Fruit fly (Drosophila melanogaster) whole organism, prepupa: ENCODE results near the gene CG3764.

ENCODE experiments used
- Blimp-1 ChIP-seq: fragments of 200-800 bp; sonication (Bioruptor generic); optimal IDR thresholded peaks from 3 replicates; lab custom pipeline; 2017; ENCODE audit warnings: missing biosample characterization, missing genetic modification characterization, mild to moderate bottlenecking, moderate library complexity, missing genetic modification reagents
- CG10631 ChIP-seq: fragments of 200-800 bp; sonication (Bioruptor generic); optimal IDR thresholded peaks from 2 replicates; lab custom pipeline; 2016; ENCODE audit warnings: missing biosample characterization, missing genetic modification characterization
- CG11294 ChIP-seq: fragments of 200-800 bp; sonication (Bioruptor generic); IDR thresholded peaks from 2 replicates; pipeline ENCODE4 v1.3.6; 2022; ENCODE audit warnings: missing biosample characterization, missing genetic modification characterization
- CG11762 ChIP-seq: fragments of 200-800 bp; sonication (Bioruptor generic); optimal IDR thresholded peaks from 3 replicates; lab custom pipeline; 2016; ENCODE audit warnings: missing biosample characterization, missing genetic modification characterization; ENCODE audit not compliant: insufficient read depth
- CG11902 ChIP-seq: fragments of 200-800 bp; sonication (Bioruptor generic); optimal IDR thresholded peaks from 3 replicates; lab custom pipeline; 2016; ENCODE audit warnings: missing biosample characterization, missing genetic modification characterization
- CG1621 ChIP-seq: fragments of 200-800 bp; sonication (Bioruptor generic); optimal IDR thresholded peaks from 3 replicates; lab custom pipeline; 2018; ENCODE audit warnings: missing biosample characterization, mild to moderate bottlenecking, missing genetic modification characterization
- CG16779 ChIP-seq: fragments of 200-800 bp; sonication (Bioruptor generic); optimal IDR thresholded peaks from 3 replicates; lab custom pipeline; 2017; ENCODE audit warnings: missing biosample characterization, mild to moderate bottlenecking, missing genetic modification characterization
- CG3032 ChIP-seq: fragments of 200-800 bp; optimal IDR thresholded peaks from 2 replicates; lab custom pipeline; 2019; ENCODE audit warnings: missing biosample characterization, mild to moderate bottlenecking, missing genetic modification characterization, moderate library complexity
- CG31627 ChIP-seq: fragments of 200-800 bp; sonication (Bioruptor generic); optimal IDR thresholded peaks from 3 replicates; lab custom pipeline; 2016; ENCODE audit warnings: missing biosample characterization, missing genetic modification characterization
- CG3919 ChIP-seq: fragments of 200-800 bp; sonication (Bioruptor generic); optimal IDR thresholded peaks from 3 replicates; lab custom pipeline; 2016; ENCODE audit warnings: missing biosample characterization, missing genetic modification characterization
- CG6163 ChIP-seq: fragments of 200-800 bp; sonication (Bioruptor generic); IDR thresholded peaks from 3 replicates; pipeline ENCODE4 v1.3.6; 2022; ENCODE audit warnings: missing biosample characterization, missing genetic modification characterization
- CG6276 ChIP-seq: fragments of 200-800 bp; sonication (Bioruptor generic); optimal IDR thresholded peaks from 2 replicates; lab custom pipeline; 2017; ENCODE audit warnings: missing biosample characterization, mild to moderate bottlenecking, missing genetic modification characterization
- CG6792 ChIP-seq: fragments of 200-800 bp; sonication (Bioruptor generic); optimal IDR thresholded peaks from 3 replicates; lab custom pipeline; 2016; ENCODE audit warnings: missing biosample characterization, missing genetic modification characterization
- CG6854 ChIP-seq: fragments of 200-800 bp; sonication (Bioruptor generic); optimal IDR thresholded peaks from 2 replicates; lab custom pipeline; 2017; ENCODE audit warnings: missing biosample characterization, mild to moderate bottlenecking, missing genetic modification characterization
- CG7368 ChIP-seq: fragments of 200-800 bp; sonication (Bioruptor generic); optimal IDR thresholded peaks from 3 replicates; lab custom pipeline; 2016; ENCODE audit warnings: missing biosample characterization, missing genetic modification characterization
- CG8119 ChIP-seq: fragments of 200-800 bp; sonication (Bioruptor generic); IDR thresholded peaks from 3 replicates; pipeline ENCODE4 v1.3.6; 2022; ENCODE audit warnings: missing biosample characterization, missing genetic modification characterization
- Eip75B ChIP-seq: fragments of 200-800 bp; sonication (Bioruptor generic); optimal IDR thresholded peaks from 3 replicates; lab custom pipeline; 2016; ENCODE audit warnings: missing biosample characterization, missing genetic modification characterization
- Eip93F ChIP-seq: fragments of 200-800 bp; sonication (Bioruptor generic); optimal IDR thresholded peaks from 2 replicates; lab custom pipeline; 2016; ENCODE audit warnings: missing biosample characterization, mild to moderate bottlenecking, missing genetic modification characterization
- Ets96B ChIP-seq: fragments of 200-800 bp; optimal IDR thresholded peaks from 2 replicates; lab custom pipeline; 2019; ENCODE audit warnings: missing biosample characterization, mild to moderate bottlenecking, missing genetic modification characterization, moderate library complexity
- Hr38 ChIP-seq: sonication (Bioruptor generic); optimal IDR thresholded peaks from 2 replicates; lab custom pipeline; 2016; ENCODE audit warnings: missing biosample characterization, missing genetic modification characterization
- Hr39 ChIP-seq: fragments of 200-800 bp; sonication (Bioruptor generic); optimal IDR thresholded peaks from 2 replicates; lab custom pipeline; 2016; ENCODE audit warnings: missing biosample characterization, missing genetic modification characterization
- Hr4 ChIP-seq: fragments of 200-800 bp; sonication (Bioruptor generic); optimal IDR thresholded peaks from 3 replicates; lab custom pipeline; 2016; ENCODE audit warnings: missing biosample characterization, missing genetic modification characterization
- Lpt ChIP-seq: fragments of 200-800 bp; sonication (Bioruptor generic); optimal IDR thresholded peaks from 3 replicates; lab custom pipeline; 2016; ENCODE audit warnings: missing biosample characterization, missing genetic modification characterization
- OdsH ChIP-seq: fragments of 200-800 bp; sonication (Bioruptor generic); optimal IDR thresholded peaks from 3 replicates; lab custom pipeline; 2016; ENCODE audit warnings: missing biosample characterization, missing genetic modification characterization
- Smox ChIP-seq: fragments of 200-800 bp; sonication (Bioruptor generic); optimal IDR thresholded peaks from 3 replicates; lab custom pipeline; 2016; ENCODE audit warnings: missing biosample characterization, missing genetic modification characterization
- Sox102F ChIP-seq: fragments of 200-800 bp; sonication (Bioruptor generic); optimal IDR thresholded peaks from 2 replicates; lab custom pipeline; 2016; ENCODE audit warnings: missing biosample characterization, mild to moderate bottlenecking, missing genetic modification characterization
- Sox14 ChIP-seq: fragments of 200-800 bp; sonication (Bioruptor generic); optimal IDR thresholded peaks from 3 replicates; lab custom pipeline; 2016; ENCODE audit warnings: missing biosample characterization, missing genetic modification characterization
- achi ChIP-seq: fragments of 200-800 bp; sonication (Bioruptor generic); optimal IDR thresholded peaks from 3 replicates; lab custom pipeline; 2016; ENCODE audit warnings: missing biosample characterization, missing genetic modification characterization
- acj6 ChIP-seq: fragments of 200-800 bp; sonication (Bioruptor generic); optimal IDR thresholded peaks from 3 replicates; lab custom pipeline; 2016; ENCODE audit warnings: missing biosample characterization, missing genetic modification characterization
- dac ChIP-seq: fragments of 200-800 bp; sonication (Bioruptor generic); optimal IDR thresholded peaks from 2 replicates; lab custom pipeline; 2017; ENCODE audit warnings: missing biosample characterization, mild to moderate bottlenecking, missing genetic modification characterization
- eg ChIP-seq: fragments of 200-800 bp; sonication (Bioruptor generic); IDR thresholded peaks from 3 replicates; pipeline ENCODE4 v1.3.6; 2022; ENCODE audit warnings: missing biosample characterization, missing genetic modification characterization
- esn ChIP-seq: fragments of 200-800 bp; sonication (Bioruptor generic); optimal IDR thresholded peaks from 2 replicates; lab custom pipeline; 2016; ENCODE audit warnings: missing biosample characterization, mild to moderate bottlenecking, missing genetic modification characterization, moderate library complexity
- fkh ChIP-seq: fragments of 200-800 bp; sonication (Bioruptor generic); optimal IDR thresholded peaks from 3 replicates; lab custom pipeline; 2017; ENCODE audit warnings: missing biosample characterization, mild to moderate bottlenecking, missing genetic modification characterization, moderate library complexity
- net ChIP-seq: fragments of 200-800 bp; sonication (Bioruptor generic); optimal IDR thresholded peaks from 3 replicates; lab custom pipeline; 2016; ENCODE audit warnings: missing biosample characterization, missing genetic modification characterization
- salr ChIP-seq, 2 experiments: fragments of 200-800 bp; sonication (Bioruptor generic); optimal IDR thresholded peaks; 3 replicates each; lab custom pipeline; 2016 to 2018; ENCODE audit warnings: missing biosample characterization in 2 of 2, missing genetic modification characterization in 2 of 2, mild to moderate bottlenecking in 1 of 2
- spab ChIP-seq: fragments of 200-800 bp; sonication (Bioruptor generic); optimal IDR thresholded peaks from 2 replicates; lab custom pipeline; 2017; ENCODE audit warnings: missing biosample characterization, mild to moderate bottlenecking, missing genetic modification characterization, missing genetic modification reagents
- ss ChIP-seq, 2 experiments: fragments of 200-800 bp; sonication (Bioruptor generic); optimal IDR thresholded peaks; 2 replicates in 1 of 2; 3 replicates in 1 of 2; lab custom pipeline; 2017 to 2018; ENCODE audit warnings: mild to moderate bottlenecking in 2 of 2, missing biosample characterization in 2 of 2, missing genetic modification characterization in 2 of 2, moderate library complexity in 1 of 2
- vri ChIP-seq: fragments of 200-800 bp; sonication (Bioruptor generic); optimal IDR thresholded peaks from 3 replicates; lab custom pipeline; 2016; ENCODE audit warnings: missing biosample characterization, mild to moderate bottlenecking, missing genetic modification characterization

CG3764 gene

DNA sequence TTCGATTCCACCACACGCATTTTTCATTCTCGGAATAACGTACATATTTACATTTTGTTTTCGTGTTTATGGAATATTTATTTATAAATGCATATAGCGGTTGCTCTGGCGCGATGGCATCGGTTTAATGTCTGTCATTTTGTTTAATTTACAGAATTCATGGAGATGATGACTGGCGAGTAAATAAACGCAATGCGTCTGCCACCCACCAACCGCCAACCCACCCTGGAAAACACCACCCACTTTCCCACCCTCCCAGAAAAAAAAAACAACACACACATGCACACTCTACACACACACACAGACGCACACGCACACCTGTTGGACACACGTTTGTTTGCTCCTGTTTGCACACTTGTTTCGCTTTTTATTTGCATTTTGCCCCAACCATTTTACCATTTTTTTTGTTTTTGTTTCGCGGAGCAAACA, 35.5 kb upstream of the CG3764 start (continued):
- no peak for TF ChIP-seq salr (GFP tag; optimal IDR thresholded peaks at IDR 0.05; lab: Kevin White, UChicago)
- TF ChIP-seq CG6792, result no peak
- no peak for TF ChIP-seq CG6276 (GFP tag; lab: Kevin White, UChicago)
- no peak for TF ChIP-seq vri
- TF ChIP-seq CG11902 (GFP tag; lab: Kevin White, UChicago), result no peak
- peak; percentile 4 for TF ChIP-seq CG16779 (tag; lab: Kevin White, UChicago)
- TF ChIP-seq Ets96B (tag; lab: Kevin White, UChicago), result no peak
- peak; percentile 13 for TF ChIP-seq net (GFP tag; lab: Kevin White, UChicago)
- TF ChIP-seq esn (GFP tag; lab: Kevin White, UChicago), result no peak
- TF ChIP-seq CG11762 (GFP tag; lab: Kevin White, UChicago), result no peak
- peak; percentile 5 for TF ChIP-seq Blimp-1 (GFP tag; lab: Kevin White, UChicago)
- TF ChIP-seq CG31627, result no peak
- TF ChIP-seq Hr4, result no peak
- no peak for TF ChIP-seq dac (GFP tag; lab: Kevin White, UChicago)
- TF ChIP-seq fkh, result peak; percentile 93
- no peak for TF ChIP-seq Eip93F (GFP tag; lab: Kevin White, UChicago)
- TF ChIP-seq OdsH, result no peak
- no peak for TF ChIP-seq Eip75B (GFP tag; lab: Kevin White, UChicago)
- TF ChIP-seq CG3919, result peak; percentile 8
- no peak for TF ChIP-seq CG11294 (GFP tag; lab: Robert Waterston, UW)
- no peak for TF ChIP-seq Hr39 (GFP tag; lab: Kevin White, UChicago)

DNA sequence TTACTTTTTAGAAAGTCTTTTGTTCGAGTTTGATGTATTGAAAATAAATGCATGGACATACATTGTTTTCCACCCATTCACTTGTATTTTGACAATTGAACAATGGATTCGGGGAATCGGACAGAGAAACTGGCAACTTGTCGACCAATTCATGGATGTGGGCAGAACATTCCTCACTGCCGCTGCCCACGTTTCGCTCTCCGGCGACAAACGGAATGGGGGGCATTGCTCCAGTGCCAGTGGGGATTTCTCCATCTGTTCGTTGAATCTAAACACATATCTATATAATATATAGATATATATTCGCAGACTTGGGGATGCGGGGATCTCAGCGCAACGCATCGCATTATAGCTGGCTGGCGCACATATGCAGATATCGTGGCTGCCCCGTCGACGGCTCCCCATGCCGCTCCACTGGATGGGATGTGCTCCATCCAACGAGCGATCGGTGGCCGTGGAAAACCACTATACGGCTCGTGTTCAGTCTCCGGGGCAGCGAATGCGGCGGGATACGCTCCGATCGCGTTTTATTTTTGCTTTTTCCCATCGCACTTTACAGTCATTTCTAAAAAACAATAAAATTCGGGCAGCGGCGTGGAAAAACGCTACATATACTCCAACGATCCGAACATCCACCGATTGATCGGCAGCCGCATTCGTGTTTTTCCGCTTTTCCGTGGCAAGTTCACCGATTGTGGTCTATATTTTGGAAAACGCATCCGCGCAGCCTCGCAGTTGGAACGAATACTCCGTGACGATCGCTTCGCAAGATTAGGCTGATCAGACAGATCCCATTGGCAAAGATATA, 33.3 kb upstream of the CG3764 start, which contains the start of gene TpnC73F:
TSS of gene TpnC73F (plus strand) at position 633 of the 808 bp plus-strand sequence.
- no peak for TF ChIP-seq salr (GFP tag; optimal IDR thresholded peaks at IDR 0.05; lab: Kevin White, UChicago)

DNA sequence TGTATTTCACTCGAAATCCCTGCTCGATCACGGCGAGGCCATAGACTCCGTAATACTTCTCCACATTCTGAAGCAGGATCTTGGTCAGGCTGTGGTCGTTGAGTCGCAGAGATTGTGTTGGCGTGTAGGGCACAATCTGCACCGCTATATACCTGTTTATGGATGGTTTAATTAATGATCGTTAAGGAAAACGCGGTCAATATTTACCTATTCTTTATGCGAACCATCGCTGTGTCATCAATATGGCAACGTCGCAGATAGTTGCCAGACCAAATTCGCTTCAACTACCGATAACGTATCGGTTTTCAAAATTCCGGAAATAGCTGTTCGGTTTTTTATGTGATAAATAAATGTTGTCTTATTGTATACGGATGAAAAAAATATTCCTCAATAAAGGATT, 32.4 kb upstream of the CG3764 start, which contains the start of gene Pop5:
TSS of gene Pop5 (minus strand) at position 240 of the 400 bp plus-strand sequence.
- TF ChIP-seq ss (GFP tag; optimal IDR thresholded peaks at IDR 0.05; lab: Kevin White, UChicago), result no peak
- no peak for TF ChIP-seq Smox
- TF ChIP-seq salr (GFP tag; optimal IDR thresholded peaks at IDR 0.05; lab: Kevin White, UChicago), result no peak
- no peak for TF ChIP-seq Hr4
- no peak for TF ChIP-seq Sox102F (GFP tag; lab: Kevin White, UChicago)
- peak; percentile 98 for TF ChIP-seq fkh
- no peak for TF ChIP-seq CG8119
- no peak for TF ChIP-seq spab (GFP tag; lab: Kevin White, UChicago)
- TF ChIP-seq CG6163 (GFP tag; lab: Robert Waterston, UW), result no peak
- no peak for TF ChIP-seq Hr39 (GFP tag; lab: Kevin White, UChicago)
- TF ChIP-seq esn (GFP tag; lab: Kevin White, UChicago), result peak; percentile 33
- TF ChIP-seq CG6792, result no peak
- TF ChIP-seq Ets96B (tag; lab: Kevin White, UChicago), result no peak
- TF ChIP-seq CG6854, result no peak
- TF ChIP-seq OdsH, result no peak
- TF ChIP-seq CG11294 (GFP tag; lab: Robert Waterston, UW), result no peak
- TF ChIP-seq CG1621 (tag; lab: Kevin White, UChicago), result peak; percentile 3
- TF ChIP-seq Hr38 (GFP tag; lab: Kevin White, UChicago), result no peak
- TF ChIP-seq Eip93F (GFP tag; lab: Kevin White, UChicago), result no peak
- no peak for TF ChIP-seq dac (GFP tag; lab: Kevin White, UChicago)
- no peak for TF ChIP-seq achi

DNA sequence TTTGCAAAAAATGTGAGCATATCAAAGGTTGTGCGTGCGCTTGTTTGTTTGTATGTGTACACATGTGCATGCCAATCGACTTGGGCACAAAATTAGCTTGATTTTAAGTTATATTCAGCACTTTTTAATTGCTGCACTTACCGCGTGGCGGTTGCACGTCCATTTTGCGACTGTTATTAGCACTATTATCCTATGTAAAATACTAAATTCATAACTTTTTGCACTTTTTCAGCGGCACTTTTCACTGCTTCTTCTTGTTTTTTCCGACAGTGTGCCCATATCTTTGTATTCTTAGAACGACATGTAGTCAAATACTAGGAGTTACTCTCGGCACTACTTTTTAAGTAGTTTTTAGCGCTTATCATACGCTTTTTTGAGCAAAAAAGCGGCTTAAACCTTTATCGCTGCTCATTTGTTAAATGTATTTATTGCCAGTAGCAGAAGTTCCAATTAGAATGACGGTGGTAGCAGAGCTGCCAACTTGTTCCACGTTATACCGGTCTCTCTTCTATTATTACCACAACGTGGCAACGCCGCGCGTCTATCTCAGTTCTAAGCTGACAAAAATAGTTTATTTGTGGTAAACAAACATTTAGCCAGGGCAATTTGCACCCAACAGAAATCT, 30.0 kb upstream of the CG3764 start, which contains the start of the genes scaf6 and Papst2:
TSS of gene scaf6 (minus strand) at position 278 of the 625 bp plus-strand sequence.
TSS of gene Papst2 (plus strand) at position 501 of the 625 bp plus-strand sequence.
- peak; percentile 17 for TF ChIP-seq esn (GFP tag; lab: Kevin White, UChicago)
- no peak for TF ChIP-seq eg (GFP tag; lab: Robert Waterston, UW)
- no peak for TF ChIP-seq CG7368
- no peak for TF ChIP-seq Ets96B (tag; lab: Kevin White, UChicago)
- peak; percentile 10 for TF ChIP-seq CG3032 (tag; lab: Kevin White, UChicago)
- TF ChIP-seq Sox14, result no peak
- TF ChIP-seq vri, result no peak
- TF ChIP-seq Hr38 (GFP tag; lab: Kevin White, UChicago), result no peak
- no peak for TF ChIP-seq Hr39 (GFP tag; lab: Kevin White, UChicago)
- no peak for TF ChIP-seq Lpt
- TF ChIP-seq CG6854, result peak; percentile 63
- TF ChIP-seq fkh, result peak; percentile 95
- no peak for TF ChIP-seq ss (GFP tag; optimal IDR thresholded peaks at IDR 0.05; lab: Kevin White, UChicago)
- no peak for TF ChIP-seq CG10631
- no peak for TF ChIP-seq acj6 (GFP tag; lab: Kevin White, UChicago)
